Worm (Caenorhabditis elegans) whole organism, L2 larva: ENCODE results near the gene ger-1.

Experiments used
- C34F6.9 ChIP-seq: fragments of 150-350 bp; optimal IDR thresholded peaks from 2 replicates; lab custom pipeline; 2014; ENCODE audit warnings: missing biosample characterization, missing genetic modification characterization
- F13H6.1 ChIP-seq: sonication (generic microtip); optimal IDR thresholded peaks from 2 replicates; lab custom pipeline; 2016; ENCODE audit warnings: missing genetic modification characterization, missing compliant biosample characterization
- R02D3.7 ChIP-seq: fragments of 150-350 bp; optimal IDR thresholded peaks from 2 replicates; lab custom pipeline; 2014; ENCODE audit warnings: missing biosample characterization, missing genetic modification characterization
- Y55F3AM.14 ChIP-seq: fragments of 200-800 bp; sonication (Bioruptor generic); optimal IDR thresholded peaks from 2 replicates; lab custom pipeline; 2018; ENCODE audit warnings: mild to moderate bottlenecking, missing genetic modification characterization, missing compliant biosample characterization
- ZK546.5 ChIP-seq: sonication (generic microtip); optimal IDR thresholded peaks from 2 replicates; lab custom pipeline; 2017; ENCODE audit warnings: missing biosample characterization, missing genetic modification characterization
- alr-1 ChIP-seq: fragments of 150-350 bp; optimal IDR thresholded peaks from 2 replicates; lab custom pipeline; 2014; ENCODE audit warnings: missing biosample characterization, missing genetic modification characterization
- aly-2 ChIP-seq: fragments of 150-350 bp; optimal IDR thresholded peaks from 2 replicates; lab custom pipeline; 2014; ENCODE audit warnings: missing biosample characterization, missing genetic modification characterization
- ama-1 ChIP-seq: fragments of 150-350 bp; optimal IDR thresholded peaks from 2 replicates; lab custom pipeline; 2018; ENCODE audit warnings: inconsistent platforms
- blmp-1 ChIP-seq: sonication (generic microtip); optimal IDR thresholded peaks from 2 replicates; lab custom pipeline; 2017; ENCODE audit warnings: missing genetic modification characterization, mild to moderate bottlenecking, missing compliant biosample characterization, antibody characterized with exemption, moderate library complexity; ENCODE audit not compliant: insufficient read depth
- ceh-16 ChIP-seq: fragments of 150-350 bp; optimal IDR thresholded peaks from 2 replicates; lab custom pipeline; 2014; ENCODE audit warnings: missing biosample characterization, missing genetic modification characterization
- ceh-82 ChIP-seq: fragments of 150-350 bp; optimal IDR thresholded peaks from 2 replicates; lab custom pipeline; 2014; ENCODE audit warnings: missing biosample characterization, missing genetic modification characterization
- crh-2 ChIP-seq: sonication (generic microtip); optimal IDR thresholded peaks from 2 replicates; lab custom pipeline; 2017; ENCODE audit warnings: missing biosample characterization, missing genetic modification characterization
- dmd-4 ChIP-seq: sonication (generic microtip); optimal IDR thresholded peaks from 2 replicates; lab custom pipeline; 2017; ENCODE audit warnings: missing biosample characterization, missing genetic modification characterization
- egl-27 ChIP-seq: sonication (generic microtip); optimal IDR thresholded peaks from 3 replicates; lab custom pipeline; 2017; ENCODE audit warnings: missing biosample characterization, missing genetic modification reagents, missing genetic modification characterization
- elt-1 ChIP-seq: fragments of 150-350 bp; optimal IDR thresholded peaks from 2 replicates; lab custom pipeline; 2014; ENCODE audit warnings: missing biosample characterization, missing genetic modification characterization
- elt-3 ChIP-seq: sonication (generic microtip); optimal IDR thresholded peaks from 2 replicates; lab custom pipeline; 2017; ENCODE audit warnings: missing biosample characterization, missing genetic modification characterization
- fos-1 ChIP-seq: fragments of 150-350 bp; optimal IDR thresholded peaks from 2 replicates; lab custom pipeline; 2014; ENCODE audit warnings: missing biosample characterization, missing genetic modification characterization
- gmeb-1 ChIP-seq: fragments of 150-350 bp; optimal IDR thresholded peaks from 2 replicates; lab custom pipeline; 2014; ENCODE audit warnings: missing biosample characterization, missing genetic modification characterization
- lin-11 ChIP-seq: fragments of 150-350 bp; sonication (generic microtip); optimal IDR thresholded peaks from 2 replicates; lab custom pipeline; 2014; ENCODE audit warnings: missing biosample characterization, missing genetic modification characterization, inconsistent platforms, mixed read lengths
- lin-13 ChIP-seq: fragments of 150-350 bp; optimal IDR thresholded peaks from 2 replicates; lab custom pipeline; 2014; ENCODE audit warnings: missing biosample characterization, missing genetic modification reagents, missing genetic modification characterization
- lin-39 ChIP-seq: fragments of 150-350 bp; optimal IDR thresholded peaks from 2 replicates; lab custom pipeline; 2014; ENCODE audit warnings: missing biosample characterization, missing genetic modification reagents, missing genetic modification characterization
- lsy-2 ChIP-seq, 2 experiments: fragments of 150-350 bp in 1 of 2; sonication (generic microtip) in 1 of 2; optimal IDR thresholded peaks; 2 replicates each; lab custom pipeline; 2014 to 2017; ENCODE audit warnings: missing biosample characterization in 2 of 2, missing genetic modification characterization in 2 of 2
- mab-5 ChIP-seq: fragments of 150-350 bp; optimal IDR thresholded peaks from 2 replicates; lab custom pipeline; 2014; ENCODE audit warnings: missing biosample characterization, missing genetic modification characterization
- mbf-1 ChIP-seq: sonication (generic microtip); optimal IDR thresholded peaks from 2 replicates; lab custom pipeline; 2017; ENCODE audit warnings: missing biosample characterization, missing genetic modification characterization
- mdl-1 ChIP-seq, 2 experiments: fragments of 150-350 bp in 1 of 2; sonication (generic microtip) in 1 of 2; optimal IDR thresholded peaks; 2 replicates each; lab custom pipeline; 2017; ENCODE audit warnings: missing biosample characterization in 2 of 2, missing genetic modification characterization in 2 of 2
- nhr-10 ChIP-seq: sonication (generic microtip); optimal IDR thresholded peaks from 2 replicates; lab custom pipeline; 2017; ENCODE audit warnings: missing biosample characterization, missing genetic modification characterization
- nhr-11 ChIP-seq: fragments of 150-350 bp; optimal IDR thresholded peaks from 2 replicates; lab custom pipeline; 2014; ENCODE audit warnings: missing biosample characterization, missing genetic modification characterization
- nhr-12 ChIP-seq: fragments of 150-350 bp; optimal IDR thresholded peaks from 2 replicates; lab custom pipeline; 2014; ENCODE audit warnings: missing biosample characterization, missing genetic modification characterization
- nhr-129 ChIP-seq: fragments of 150-350 bp; optimal IDR thresholded peaks from 2 replicates; lab custom pipeline; 2014; ENCODE audit warnings: missing biosample characterization, missing genetic modification characterization
- nhr-21 ChIP-seq: fragments of 150-350 bp; optimal IDR thresholded peaks from 2 replicates; lab custom pipeline; 2014; ENCODE audit warnings: missing biosample characterization, missing genetic modification characterization
- nhr-23 ChIP-seq: fragments of 150-350 bp; optimal IDR thresholded peaks from 2 replicates; lab custom pipeline; 2014; ENCODE audit warnings: missing biosample characterization, missing genetic modification reagents, missing genetic modification characterization
- nhr-237 ChIP-seq: fragments of 150-350 bp; optimal IDR thresholded peaks from 2 replicates; lab custom pipeline; 2014; ENCODE audit warnings: missing biosample characterization, missing genetic modification characterization
- nhr-25 ChIP-seq: fragments of 150-350 bp; sonication (generic microtip); optimal IDR thresholded peaks from 3 replicates; lab custom pipeline; 2014; ENCODE audit warnings: missing biosample characterization, missing genetic modification characterization
- nhr-6 ChIP-seq: fragments of 150-350 bp; optimal IDR thresholded peaks from 2 replicates; lab custom pipeline; 2014; ENCODE audit warnings: missing biosample characterization, missing genetic modification characterization
- nhr-77 ChIP-seq: fragments of 150-350 bp; optimal IDR thresholded peaks from 2 replicates; lab custom pipeline; 2014; ENCODE audit warnings: missing biosample characterization, missing genetic modification characterization
- peb-1 ChIP-seq: fragments of 150-350 bp; optimal IDR thresholded peaks from 2 replicates; lab custom pipeline; 2014; ENCODE audit warnings: missing biosample characterization, missing genetic modification characterization
- sem-4 ChIP-seq: fragments of 150-350 bp; optimal IDR thresholded peaks from 2 replicates; lab custom pipeline; 2014; ENCODE audit warnings: missing biosample characterization, missing genetic modification reagents, missing genetic modification characterization
- skn-1 ChIP-seq: sonication (generic microtip); optimal IDR thresholded peaks from 2 replicates; lab custom pipeline; 2017; ENCODE audit warnings: missing biosample characterization, missing genetic modification characterization
- sma-3 ChIP-seq: sonication (generic microtip); optimal IDR thresholded peaks from 2 replicates; lab custom pipeline; 2016; ENCODE audit warnings: missing genetic modification reagents, missing genetic modification characterization, missing compliant biosample characterization
- sma-9 ChIP-seq, 2 experiments: fragments of 150-350 bp in 1 of 2; sonication (generic microtip) in 1 of 2; optimal IDR thresholded peaks; 2 replicates each; lab custom pipeline; 2014 to 2016; ENCODE audit warnings: missing genetic modification characterization in 2 of 2, mild to moderate bottlenecking in 1 of 2, missing biosample characterization in 1 of 2, missing compliant biosample characterization in 1 of 2, missing genetic modification reagents in 1 of 2, moderate library complexity in 1 of 2
- snpc-4 ChIP-seq: fragments of 150-350 bp; optimal IDR thresholded peaks from 2 replicates; lab custom pipeline; 2014; ENCODE audit warnings: missing biosample characterization, missing genetic modification characterization
- unc-39 ChIP-seq: fragments of 150-350 bp; optimal IDR thresholded peaks from 2 replicates; lab custom pipeline; 2014; ENCODE audit warnings: missing biosample characterization, missing genetic modification characterization
- unc-55 ChIP-seq: fragments of 150-350 bp; sonication (generic microtip); optimal IDR thresholded peaks from 3 replicates; lab custom pipeline; 2014; ENCODE audit warnings: missing biosample characterization, missing genetic modification reagents, missing genetic modification characterization
- unc-62 ChIP-seq: fragments of 150-350 bp; optimal IDR thresholded peaks from 2 replicates; lab custom pipeline; 2014; ENCODE audit warnings: missing biosample characterization, missing genetic modification reagents, missing genetic modification characterization
- zag-1 ChIP-seq: fragments of 150-350 bp; optimal IDR thresholded peaks from 2 replicates; lab custom pipeline; 2014; ENCODE audit warnings: missing biosample characterization, missing genetic modification characterization
- ztf-1 ChIP-seq: fragments of 200-800 bp; sonication (Bioruptor generic); conservative IDR thresholded peaks from 2 replicates; pipeline ENCODE4 v1.3.6; 2022; ENCODE audit warnings: missing genetic modification characterization, missing compliant biosample characterization
- ztf-11 ChIP-seq: sonication (generic microtip); optimal IDR thresholded peaks from 2 replicates; lab custom pipeline; 2017; ENCODE audit warnings: missing biosample characterization, missing genetic modification characterization
- ztf-4 ChIP-seq: fragments of 150-350 bp; optimal IDR thresholded peaks from 2 replicates; lab custom pipeline; 2014; ENCODE audit warnings: missing biosample characterization, missing genetic modification characterization

The ger-1 gene

ce11 chrIII:7067385-7067896, at the start of gene ger-1:
Gene ger-1 (minus strand): TSS chrIII:7067477.
- TF ChIP-seq sem-4 (tag; lab: Kevin White, UChicago) (no peak), C34F6.9 (no peak), nhr-77 (tag; lab: Kevin White, UChicago) (no peak), dmd-4 (tag; lab: Kevin White, UChicago) (no peak), ceh-16 (tag; lab: Kevin White, UChicago) (no peak), ztf-4 (no peak), blmp-1 (no peak), nhr-10 (no peak), nhr-237 (no peak), unc-62 (GFP tag; lab: Kevin White, UChicago) (no peak), Y55F3AM.14 (GFP tag; lab: Kevin White, UChicago) (no peak), F13H6.1 (tag; lab: Kevin White, UChicago) (no peak), mbf-1 (no peak), lin-13 (GFP tag; lab: Kevin White, UChicago) (no peak), lsy-2 (tag; optimal IDR thresholded peaks at IDR 0.05; lab: Kevin White, UChicago) (no peak), aly-2 (tag; lab: Kevin White, UChicago) (no peak), fos-1 (tag; lab: Kevin White, UChicago) (no peak), ZK546.5 (tag; lab: Kevin White, UChicago) (no peak)

- TF ChIP-seq nhr-6 (peak; percentile 86), nhr-10 (peak; percentile 35), ztf-1 (GFP tag; lab: Robert Waterston, UW) (no peak), elt-3 (no peak), ceh-82 (no peak), sma-3 (GFP tag; lab: Kevin White, UChicago) (peak; percentile 74), sma-9 (GFP tag; optimal IDR thresholded peaks at IDR 0.05; lab: Kevin White, UChicago) (peak; percentile 81), sma-9 (tag; optimal IDR thresholded peaks at IDR 0.05; lab: Kevin White, UChicago) (no peak), nhr-25 (tag; lab: Kevin White, UChicago) (peak; percentile 89), unc-39 (tag; lab: Kevin White, UChicago) (no peak), gmeb-1 (tag; lab: Kevin White, UChicago) (peak; percentile 21), nhr-129 (tag; lab: Kevin White, UChicago) (peak; percentile 78), elt-1 (tag; lab: Kevin White, UChicago) (no peak), crh-2 (tag; lab: Kevin White, UChicago) (peak; percentile 79), ztf-11 (no peak), nhr-237 (no peak), ceh-16 (tag; lab: Kevin White, UChicago) (no peak), ztf-4 (peak; percentile 75), alr-1 (tag; lab: Kevin White, UChicago) (no peak), F13H6.1 (tag; lab: Kevin White, UChicago) (peak; percentile 87), dmd-4 (tag; lab: Kevin White, UChicago) (no peak), unc-55 (GFP tag; lab: Kevin White, UChicago) (peak; percentile 61), nhr-12 (tag; lab: Kevin White, UChicago) (no peak), snpc-4 (tag; lab: Kevin White, UChicago) (peak; percentile 27), lin-11 (tag; lab: Kevin White, UChicago) (no peak), C34F6.9 (peak; percentile 71), egl-27 (peak; percentile 91), mbf-1 (no peak), skn-1 (tag; lab: Kevin White, UChicago) (no peak), zag-1 (tag; lab: Kevin White, UChicago) (no peak), lsy-2 (tag; optimal IDR thresholded peaks at IDR 0.05; lab: Kevin White, UChicago) (peak; percentile 25 to 69), fos-1 (tag; lab: Kevin White, UChicago) (peak; percentile 76), unc-62 (GFP tag; lab: Kevin White, UChicago) (no peak), lin-13 (GFP tag; lab: Kevin White, UChicago) (peak; percentile 64), Y55F3AM.14 (GFP tag; lab: Kevin White, UChicago) (no peak), ZK546.5 (tag; lab: Kevin White, UChicago) (no peak), nhr-21 (tag; lab: Kevin White, UChicago) (peak; percentile 76), R02D3.7 (tag; lab: Kevin White, UChicago) (no peak), mab-5 (tag; lab: Kevin White, UChicago) (no peak), nhr-77 (tag; lab: Kevin White, UChicago) (no peak), ama-1 (peak; percentile 7), aly-2 (tag; lab: Kevin White, UChicago) (no peak), blmp-1 (peak; percentile 74), mdl-1 (tag; optimal IDR thresholded peaks at IDR 0.05; lab: Kevin White, UChicago) (no peak), lin-39 (no peak), peb-1 (tag; lab: Kevin White, UChicago) (no peak), sem-4 (tag; lab: Kevin White, UChicago) (peak; percentile 60), nhr-23 (tag; lab: Kevin White, UChicago) (no peak), nhr-11 (tag; lab: Kevin White, UChicago) (no peak)
Observed at ce11 chrIII:7116615-7117252, 49.5 kb upstream of the ger-1 start.
